Fruit fly (Drosophila melanogaster) whole organism, embryonic: Measurements from ENCODE around the gene CG33090.

Experiments
- Awh ChIP-seq: fragments of 200-800 bp; sonication (Bioruptor generic); IDR thresholded peaks from 2 replicates; pipeline ENCODE4, ENCODE4 v1.3.6; 2022; ENCODE audit warnings: missing biosample characterization, missing genetic modification characterization
- CG12104 ChIP-seq: fragments of 200-800 bp; sonication (Bioruptor generic); optimal IDR thresholded peaks from 3 replicates; lab custom pipeline; 2016; ENCODE audit warnings: missing biosample characterization, missing genetic modification characterization
- CG13894 ChIP-seq: fragments of 200-800 bp; sonication (Bioruptor generic); optimal IDR thresholded peaks from 3 replicates; lab custom pipeline; 2018; ENCODE audit warnings: missing biosample characterization, mild to moderate bottlenecking, missing genetic modification characterization, moderate library complexity
- CG14441 ChIP-seq: fragments of 200-800 bp; sonication (Bioruptor generic); IDR thresholded peaks from 2 replicates; pipeline ENCODE4 v1.3.6; 2022; ENCODE audit warnings: missing biosample characterization, missing genetic modification characterization
- CG14667 ChIP-seq: fragments of 200-800 bp; sonication (Bioruptor generic); IDR thresholded peaks from 2 replicates; pipeline ENCODE4 v1.3.6; 2022; ENCODE audit warnings: missing biosample characterization, missing genetic modification characterization
- CG15601 ChIP-seq: fragments of 200-800 bp; sonication (Bioruptor generic); optimal IDR thresholded peaks from 3 replicates; lab custom pipeline; 2019; ENCODE audit warnings: missing biosample characterization, mild to moderate bottlenecking, missing genetic modification characterization, moderate library complexity
- CG16863 ChIP-seq: fragments of 200-800 bp; sonication (Bioruptor generic); optimal IDR thresholded peaks from 3 replicates; lab custom pipeline; 2016; ENCODE audit warnings: missing biosample characterization, missing genetic modification characterization
- CG17361 ChIP-seq: fragments of 200-800 bp; sonication (Bioruptor generic); IDR thresholded peaks from 3 replicates; pipeline ENCODE4 v1.3.6; 2022; ENCODE audit warnings: missing biosample characterization, missing genetic modification characterization
- CG18262 ChIP-seq: fragments of 200-800 bp; optimal IDR thresholded peaks from 3 replicates; lab custom pipeline; 2019; ENCODE audit warnings: missing biosample characterization, mild to moderate bottlenecking, missing genetic modification characterization, moderate library complexity
- CG18599 ChIP-seq: fragments of 200-800 bp; sonication (Bioruptor generic); optimal IDR thresholded peaks from 3 replicates; lab custom pipeline; 2017; ENCODE audit warnings: missing biosample characterization, missing genetic modification characterization, mild to moderate bottlenecking, moderate library complexity, missing genetic modification reagents
- CG2678 ChIP-seq: fragments of 200-800 bp; sonication (Bioruptor generic); optimal IDR thresholded peaks from 3 replicates; lab custom pipeline; 2019; ENCODE audit warnings: missing biosample characterization, mild to moderate bottlenecking, missing genetic modification characterization, moderate library complexity
- CG2712 ChIP-seq: fragments of 200-800 bp; optimal IDR thresholded peaks from 3 replicates; lab custom pipeline; 2019; ENCODE audit warnings: missing biosample characterization, mild to moderate bottlenecking, missing genetic modification characterization, moderate library complexity
- CG31441 ChIP-seq: fragments of 200-800 bp; sonication (Bioruptor generic); IDR thresholded peaks from 2 replicates; pipeline ENCODE4 v1.3.6; 2022; ENCODE audit warnings: missing biosample characterization, missing genetic modification characterization
- CG32767 ChIP-seq: fragments of 200-800 bp; sonication (Bioruptor generic); IDR thresholded peaks from 2 replicates; pipeline ENCODE4 v1.3.6; 2022; ENCODE audit warnings: missing biosample characterization, missing genetic modification characterization
- CG33557 ChIP-seq: fragments of 200-800 bp; sonication (Bioruptor generic); optimal IDR thresholded peaks from 2 replicates; lab custom pipeline; 2019; ENCODE audit warnings: missing biosample characterization, mild to moderate bottlenecking, missing genetic modification characterization, moderate library complexity
- CG34224 ChIP-seq: fragments of 200-800 bp; sonication (Bioruptor generic); IDR thresholded peaks from 3 replicates; pipeline ENCODE4 v1.3.6; 2022; ENCODE audit warnings: missing biosample characterization, missing genetic modification characterization; ENCODE audit not compliant: partially characterized antibody
- CG5245 ChIP-seq: fragments of 200-800 bp; sonication (Bioruptor generic); optimal IDR thresholded peaks from 3 replicates; lab custom pipeline; 2016; ENCODE audit warnings: missing biosample characterization, missing genetic modification characterization
- CG7372 ChIP-seq: fragments of 200-800 bp; sonication (Bioruptor generic); IDR thresholded peaks from 2 replicates; pipeline ENCODE4 v1.3.6; 2022; ENCODE audit warnings: missing biosample characterization, missing genetic modification characterization
- CG7556 ChIP-seq: fragments of 200-800 bp; sonication (Bioruptor generic); optimal IDR thresholded peaks from 2 replicates; lab custom pipeline; 2017; ENCODE audit warnings: missing biosample characterization, mild to moderate bottlenecking, missing genetic modification characterization
- CG8290 ChIP-seq, 3 experiments: fragments of 200-800 bp; sonication (Bioruptor generic); optimal IDR thresholded peaks; 2 replicates each; lab custom pipeline; 2016 to 2019; ENCODE audit warnings: missing biosample characterization in 3 of 3, missing genetic modification characterization in 3 of 3, mild to moderate bottlenecking in 2 of 3, moderate library complexity in 1 of 3
- CG9215 ChIP-seq: fragments of 200-800 bp; sonication (Bioruptor generic); IDR thresholded peaks from 2 replicates; pipeline ENCODE4 v1.3.6; 2022; ENCODE audit warnings: missing biosample characterization, missing genetic modification characterization
- D ChIP-seq, 2 experiments: fragments of 200-800 bp in 1 of 2; fragments of >200 bp in 1 of 2; sonication (Bioruptor generic) in 1 of 2; optimal IDR thresholded peaks; 2 replicates in 1 of 2; 3 replicates in 1 of 2; lab custom pipeline; 2017; ENCODE audit warnings: mild to moderate bottlenecking in 1 of 2, missing biosample characterization in 1 of 2, missing genetic modification characterization in 1 of 2, missing genetic modification reagents in 1 of 2
- D19A ChIP-seq: fragments of 200-800 bp; optimal IDR thresholded peaks from 3 replicates; lab custom pipeline; 2019; ENCODE audit warnings: missing biosample characterization, mild to moderate bottlenecking, missing genetic modification characterization, moderate library complexity
- Fer2 ChIP-seq: fragments of 200-800 bp; sonication (Bioruptor generic); optimal IDR thresholded peaks from 2 replicates; lab custom pipeline; 2018; ENCODE audit warnings: missing biosample characterization, mild to moderate bottlenecking, missing genetic modification characterization, moderate library complexity
- H15 ChIP-seq: fragments of 200-800 bp; sonication (Bioruptor generic); IDR thresholded peaks from 3 replicates; pipeline ENCODE4 v1.3.6; 2022; ENCODE audit warnings: missing biosample characterization, missing genetic modification characterization
- H2.0 ChIP-seq: fragments of 200-800 bp; sonication (Bioruptor generic); IDR thresholded peaks from 2 replicates; pipeline ENCODE4 v1.3.6; 2022; ENCODE audit warnings: missing biosample characterization, missing genetic modification characterization
- HLH3B ChIP-seq: fragments of 200-800 bp; sonication (Bioruptor generic); IDR thresholded peaks from 2 replicates; pipeline ENCODE4 v1.3.6; 2022; ENCODE audit warnings: missing biosample characterization, missing genetic modification characterization
- HLH54F ChIP-seq: fragments of 200-800 bp; sonication (Bioruptor generic); optimal IDR thresholded peaks from 3 replicates; lab custom pipeline; 2016; ENCODE audit warnings: missing biosample characterization, missing genetic modification characterization
- Hr51 ChIP-seq, 2 experiments: fragments of 200-800 bp; sonication (Bioruptor generic); optimal IDR thresholded peaks; 2 replicates in 1 of 2; 3 replicates in 1 of 2; lab custom pipeline; 2016 to 2018; ENCODE audit warnings: missing biosample characterization in 2 of 2, missing genetic modification characterization in 2 of 2, mild to moderate bottlenecking in 1 of 2, moderate library complexity in 1 of 2
- Med ChIP-seq: fragments of 200-800 bp; sonication (Bioruptor generic); peaks from one replicate; lab custom pipeline; 2016; ENCODE audit warnings: missing biosample characterization, missing genetic modification characterization, mild to moderate bottlenecking, inconsistent platforms, moderate library complexity
- Meics ChIP-seq: fragments of 200-800 bp; sonication (Bioruptor generic); optimal IDR thresholded peaks from 2 replicates; lab custom pipeline; 2017; ENCODE audit warnings: missing biosample characterization, mild to moderate bottlenecking, missing genetic modification characterization
- Ssrp ChIP-seq: fragments of 200-800 bp; sonication (Bioruptor generic); optimal IDR thresholded peaks from 2 replicates; lab custom pipeline; 2018; ENCODE audit warnings: missing biosample characterization, mild to moderate bottlenecking, missing genetic modification characterization, moderate library complexity
- Taf1 ChIP-seq: fragments of 200-800 bp; sonication (Bioruptor generic); IDR thresholded peaks from 2 replicates; pipeline ENCODE4 v1.3.6; 2022; ENCODE audit warnings: missing biosample characterization, missing genetic modification characterization
- Tbp ChIP-seq: fragments of >200 bp; optimal IDR thresholded peaks from 2 replicates; lab custom pipeline; 2018; ENCODE audit warnings: missing biosample characterization, missing genetic modification characterization
- ac ChIP-seq: fragments of 200-800 bp; sonication (Bioruptor generic); optimal IDR thresholded peaks from 3 replicates; lab custom pipeline; 2017; ENCODE audit warnings: missing biosample characterization, mild to moderate bottlenecking, missing genetic modification characterization
- ind ChIP-seq: fragments of 200-800 bp; sonication (Bioruptor generic); optimal IDR thresholded peaks from 3 replicates; lab custom pipeline; 2016; ENCODE audit warnings: missing biosample characterization, missing genetic modification characterization
- ken ChIP-seq: fragments of 200-800 bp; sonication (Bioruptor generic); IDR thresholded peaks from 3 replicates; pipeline ENCODE4 v1.3.6; 2022; ENCODE audit warnings: missing biosample characterization, missing genetic modification characterization
- lilli ChIP-seq: fragments of 200-800 bp; sonication (Bioruptor generic); optimal IDR thresholded peaks from 3 replicates; lab custom pipeline; 2016; ENCODE audit warnings: missing biosample characterization, missing genetic modification characterization
- pum ChIP-seq: fragments of 200-800 bp; sonication (Bioruptor generic); optimal IDR thresholded peaks from 2 replicates; lab custom pipeline; 2016; ENCODE audit warnings: missing biosample characterization, missing genetic modification characterization
- sr ChIP-seq: fragments of 200-800 bp; sonication (Bioruptor generic); IDR thresholded peaks from 3 replicates; pipeline ENCODE4 v1.3.6; 2022; ENCODE audit warnings: missing biosample characterization, missing genetic modification characterization
- ssp ChIP-seq: fragments of 200-800 bp; sonication (Bioruptor generic); IDR thresholded peaks from 2 replicates; pipeline ENCODE4 v1.3.6; 2022; ENCODE audit warnings: missing biosample characterization, missing genetic modification characterization
- unpg ChIP-seq: fragments of 200-800 bp; sonication (Bioruptor generic); optimal IDR thresholded peaks from 3 replicates; lab custom pipeline; 2018; ENCODE audit warnings: missing biosample characterization, mild to moderate bottlenecking, missing genetic modification characterization, moderate library complexity

Gene CG33090

dm6 chr2L:14355033-14355851, 21.3 kb downstream of the CG33090 start, which contains the start of gene Rab14 (continued):
- TF ChIP-seq CG15601 (peak; percentile 52), CG5245 (GFP tag; lab: Kevin White, UChicago) (peak; percentile 48), CG7372 (GFP tag; lab: Robert Waterston, UW) (peak; percentile 66), HLH3B (GFP tag; lab: Robert Waterston, UW) (peak; percentile 72), lilli (GFP tag; lab: Kevin White, UChicago) (peak; percentile 88), D (optimal IDR thresholded peaks at IDR 0.05; lab: Kevin White, UChicago) (peak; percentile 89), D (GFP tag; optimal IDR thresholded peaks at IDR 0.05; lab: Kevin White, UChicago) (peak; percentile 65), unpg (GFP tag; lab: Kevin White, UChicago) (peak; percentile 89), CG34224 (GFP tag; lab: Robert Waterston, UW) (peak; percentile 89), CG32767 (GFP tag; lab: Robert Waterston, UW) (peak; percentile 64), ind (GFP tag; lab: Kevin White, UChicago) (peak; percentile 70), ssp (GFP tag; lab: Robert Waterston, UW) (peak; percentile 24; the same call in 1 of the 2 replicates), CG2678 (tag; lab: Kevin White, UChicago) (peak; percentile 84), ac (GFP tag; lab: Kevin White, UChicago) (peak; percentile 27), Fer2 (tag; lab: Kevin White, UChicago) (peak; percentile 75), Ssrp (tag; lab: Kevin White, UChicago) (peak; percentile 73), CG8290 (GFP tag; optimal IDR thresholded peaks at IDR 0.05; lab: Kevin White, UChicago) (peak; percentile 31), CG8290 (tag; optimal IDR thresholded peaks at IDR 0.05; lab: Kevin White, UChicago) (peak in 1 of 2 experiments; percentile 78), ken (GFP tag; lab: Robert Waterston, UW) (peak; percentile 69), HLH54F (GFP tag; lab: Kevin White, UChicago) (peak; percentile 65), CG13894 (tag; lab: Kevin White, UChicago) (peak; percentile 57), Taf1 (GFP tag; lab: Robert Waterston, UW) (peak; percentile 48), H15 (GFP tag; lab: Robert Waterston, UW) (peak; percentile 58; the same call in 2 of the 3 replicates)

dm6 chr2L:14355852-14356174, 21.9 kb downstream of the CG33090 start:
- peak; percentile 22 for TF ChIP-seq Meics (GFP tag; lab: Kevin White, UChicago)
- peak; percentile 18 for TF ChIP-seq CG18262 (tag; lab: Kevin White, UChicago)
- no peak for TF ChIP-seq pum (GFP tag; lab: Kevin White, UChicago)
- no peak for TF ChIP-seq Awh (GFP tag; lab: Robert Waterston, UW)
- 0 out of 2 replicates have a peak, but pooled peaks have one; percentile 6 for TF ChIP-seq CG31441 (GFP tag; lab: Robert Waterston, UW)
- peak; percentile 2 for TF ChIP-seq CG2712
- TF ChIP-seq CG14441 (GFP tag; lab: Robert Waterston, UW): no peak
- peak; percentile 62 for TF ChIP-seq D19A (tag; lab: Kevin White, UChicago)
- peak; percentile 11 for TF ChIP-seq CG7556 (GFP tag; lab: Kevin White, UChicago)
- peak; percentile 1 for TF ChIP-seq CG12104 (GFP tag; lab: Kevin White, UChicago)
- no peak for TF ChIP-seq Med (GFP tag; lab: Kevin White, UChicago)
- TF ChIP-seq CG17361 (GFP tag; lab: Robert Waterston, UW): 0 out of 3 replicates have a peak, but pooled peaks have one; percentile 29
- no peak for TF ChIP-seq CG33557
- TF ChIP-seq H2.0: no peak
- no peak for TF ChIP-seq sr (GFP tag; lab: Robert Waterston, UW)
- peak in 1 of 2 experiments; percentile 14 for TF ChIP-seq Hr51 (GFP tag; optimal IDR thresholded peaks at IDR 0.05; lab: Kevin White, UChicago)
- no peak for TF ChIP-seq CG14667
- TF ChIP-seq CG9215: 0 out of 2 replicates have a peak, but pooled peaks have one; percentile 3
- TF ChIP-seq Tbp (GFP tag; lab: Kevin White, UChicago): no peak
- TF ChIP-seq CG16863: no peak
- TF ChIP-seq CG18599 (GFP tag; lab: Kevin White, UChicago): peak; percentile 7
